Worm (Caenorhabditis elegans) whole organism, L4 larva: ENCODE data around the gene twk-11.

Source experiments
- mxl-2 ChIP-seq: fragments of 200-800 bp; sonication (Bioruptor generic); conservative IDR thresholded peaks from 2 replicates; pipeline ENCODE4 v1.3.6; 2022; ENCODE audit warnings: missing genetic modification reagents, missing genetic modification characterization, missing compliant biosample characterization
- snpc-4 ChIP-seq: fragments of 150-350 bp; optimal IDR thresholded peaks from 2 replicates; lab custom pipeline; 2014; ENCODE audit warnings: missing biosample characterization, missing genetic modification characterization

DNA sequence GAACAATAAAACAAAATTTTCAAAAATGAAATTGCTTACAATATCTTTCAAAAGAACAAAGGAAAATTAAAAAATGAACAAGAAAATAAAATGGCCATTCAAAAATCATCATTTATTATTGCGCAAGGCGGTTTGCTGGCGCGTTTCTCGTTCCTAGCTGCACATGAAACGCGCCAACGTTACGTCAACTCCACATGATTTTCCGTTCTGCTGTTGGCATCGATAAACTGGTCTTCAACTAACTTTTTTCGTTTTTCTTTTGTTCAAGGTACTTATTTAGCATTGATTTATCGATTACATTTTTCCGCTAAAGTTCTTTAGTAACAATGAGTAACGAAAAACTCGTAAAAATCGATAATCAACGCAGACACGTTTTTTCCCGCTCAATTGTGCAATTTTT lies 24.0 kb upstream of the twk-11 start, which contains the start of the genes Y57E12AL.6 and Y57E12AL.1:
- TF ChIP-seq mxl-2 (no peak), snpc-4 (tag; lab: Kevin White, UChicago) (no peak)
